Fruit fly (Drosophila melanogaster) whole organism, wandering third instar larva: Measurements from ENCODE around the gene CG3529.

ENCODE experiments used
- Abd-B ChIP-seq: fragments of >200 bp; optimal IDR thresholded peaks from 2 replicates; lab custom pipeline; 2017; ENCODE audit warnings: missing biosample characterization, missing genetic modification characterization
- CG32264 ChIP-seq: fragments of 200-800 bp; sonication (Bioruptor generic); optimal IDR thresholded peaks from 2 replicates; lab custom pipeline; 2016; ENCODE audit warnings: missing biosample characterization, missing genetic modification characterization
- CrebA ChIP-seq: fragments of 200-800 bp; sonication (Bioruptor generic); optimal IDR thresholded peaks from 2 replicates; lab custom pipeline; 2016; ENCODE audit warnings: missing biosample characterization, mild to moderate bottlenecking, missing genetic modification characterization, borderline replicate concordance
- Dif ChIP-seq: fragments of 200-275, 200-300 bp; sonication (Bioruptor generic); optimal IDR thresholded peaks from 2 replicates; lab custom pipeline; 2018; ENCODE audit warnings: missing biosample characterization, missing genetic modification characterization; ENCODE audit not compliant: partially characterized antibody
- GATAd ChIP-seq: sonication (Bioruptor generic); optimal IDR thresholded peaks from 2 replicates; lab custom pipeline; 2016; ENCODE audit warnings: missing biosample characterization, missing genetic modification characterization
- HLH106 ChIP-seq: fragments of 200-800 bp; optimal IDR thresholded peaks from 3 replicates; lab custom pipeline; 2019; ENCODE audit warnings: missing biosample characterization, mild to moderate bottlenecking, missing genetic modification characterization, moderate library complexity
- Hnf4 ChIP-seq: fragments of 200-800 bp; sonication (Bioruptor generic); optimal IDR thresholded peaks from 2 replicates; lab custom pipeline; 2016; ENCODE audit warnings: missing biosample characterization, mild to moderate bottlenecking, missing genetic modification characterization
- Mio ChIP-seq: sonication (Bioruptor generic); optimal IDR thresholded peaks from 2 replicates; lab custom pipeline; 2016; ENCODE audit warnings: missing biosample characterization, missing genetic modification characterization
- N ChIP-seq: fragments of >200 bp; optimal IDR thresholded peaks from 2 replicates; lab custom pipeline; 2018; ENCODE audit warnings: missing biosample characterization, missing external identifiers, missing genetic modification characterization
- OdsH ChIP-seq: fragments of 200-800 bp; sonication (Bioruptor generic); optimal IDR thresholded peaks from 2 replicates; lab custom pipeline; 2016; ENCODE audit warnings: missing biosample characterization, mild to moderate bottlenecking, missing genetic modification characterization
- Rel ChIP-seq, 2 experiments: fragments of 200-800 bp; sonication (Bioruptor generic) in 1 of 2; optimal IDR thresholded peaks; 2 replicates in 1 of 2; 3 replicates in 1 of 2; lab custom pipeline; 2016 to 2019; ENCODE audit warnings: mild to moderate bottlenecking in 2 of 2, missing biosample characterization in 2 of 2, missing genetic modification characterization in 2 of 2, moderate library complexity in 1 of 2
- Sp1 ChIP-seq: fragments of 200-800 bp; sonication (Bioruptor generic); optimal IDR thresholded peaks from 3 replicates; lab custom pipeline; 2019; ENCODE audit warnings: missing biosample characterization, mild to moderate bottlenecking, missing genetic modification characterization, moderate library complexity
- Vsx2 ChIP-seq: fragments of 200-300, 225-300 bp; sonication (Bioruptor generic); optimal IDR thresholded peaks from 2 replicates; lab custom pipeline; 2018; ENCODE audit warnings: missing biosample characterization, missing genetic modification characterization; ENCODE audit not compliant: partially characterized antibody
- br ChIP-seq: fragments of 200-800 bp; sonication (Bioruptor generic); optimal IDR thresholded peaks from 2 replicates; lab custom pipeline; 2016; ENCODE audit warnings: missing biosample characterization, missing genetic modification characterization
- brk ChIP-seq: fragments of 200-800 bp; sonication (Bioruptor generic); optimal IDR thresholded peaks from 2 replicates; lab custom pipeline; 2016; ENCODE audit warnings: missing biosample characterization, mild to moderate bottlenecking, missing genetic modification characterization
- dmrt93B ChIP-seq: fragments of 200-800 bp; sonication (Bioruptor generic); optimal IDR thresholded peaks from 2 replicates; lab custom pipeline; 2018; ENCODE audit warnings: missing biosample characterization, mild to moderate bottlenecking, missing genetic modification characterization
- ey ChIP-seq: fragments of 200-800 bp; sonication (Bioruptor generic); optimal IDR thresholded peaks from 2 replicates; lab custom pipeline; 2016; ENCODE audit warnings: missing biosample characterization, missing genetic modification characterization
- foxo ChIP-seq, 2 experiments: fragments of 200-800 bp; sonication (Bioruptor generic); optimal IDR thresholded peaks; 2 replicates in 1 of 2; 3 replicates in 1 of 2; lab custom pipeline; 2016 to 2017; ENCODE audit warnings: missing biosample characterization in 2 of 2, missing genetic modification characterization in 2 of 2
- fru ChIP-seq: fragments of 200-800 bp; sonication (Bioruptor generic); optimal IDR thresholded peaks from 3 replicates; lab custom pipeline; 2016; ENCODE audit warnings: missing biosample characterization, mild to moderate bottlenecking, missing genetic modification characterization
- h ChIP-seq: fragments of 200-800 bp; sonication (Bioruptor generic); optimal IDR thresholded peaks from 3 replicates; lab custom pipeline; 2016; ENCODE audit warnings: missing biosample characterization, mild to moderate bottlenecking, missing genetic modification characterization
- lola ChIP-seq: fragments of >200 bp; optimal IDR thresholded peaks from 2 replicates; lab custom pipeline; 2017; ENCODE audit warnings: missing biosample characterization, missing genetic modification characterization
- pan ChIP-seq: fragments of >200 bp; optimal IDR thresholded peaks from 2 replicates; lab custom pipeline; 2017
- psq ChIP-seq: fragments of 200-800 bp; sonication (Bioruptor generic); optimal IDR thresholded peaks from 3 replicates; lab custom pipeline; 2017; ENCODE audit warnings: missing biosample characterization, mild to moderate bottlenecking, missing genetic modification characterization, moderate library complexity
- rgr ChIP-seq: fragments of 200-800 bp; sonication (Bioruptor generic); optimal IDR thresholded peaks from 3 replicates; lab custom pipeline; 2016; ENCODE audit warnings: missing biosample characterization, mild to moderate bottlenecking, missing genetic modification characterization
- sage ChIP-seq: fragments of 200-800 bp; sonication (Bioruptor generic); optimal IDR thresholded peaks from 2 replicates; lab custom pipeline; 2016; ENCODE audit warnings: missing biosample characterization, mild to moderate bottlenecking, missing genetic modification characterization
- sv ChIP-seq: fragments of 200-800 bp; sonication (Bioruptor generic); optimal IDR thresholded peaks from 3 replicates; lab custom pipeline; 2016; ENCODE audit warnings: missing biosample characterization, missing genetic modification characterization
- usp ChIP-seq: fragments of >200 bp; optimal IDR thresholded peaks from 2 replicates; lab custom pipeline; 2017; ENCODE audit warnings: missing biosample characterization, missing genetic modification characterization
- woc ChIP-seq: sonication (Bioruptor generic); optimal IDR thresholded peaks from 2 replicates; lab custom pipeline; 2016; ENCODE audit warnings: missing biosample characterization, mild to moderate bottlenecking, missing genetic modification characterization

CG3529 gene

DNA sequence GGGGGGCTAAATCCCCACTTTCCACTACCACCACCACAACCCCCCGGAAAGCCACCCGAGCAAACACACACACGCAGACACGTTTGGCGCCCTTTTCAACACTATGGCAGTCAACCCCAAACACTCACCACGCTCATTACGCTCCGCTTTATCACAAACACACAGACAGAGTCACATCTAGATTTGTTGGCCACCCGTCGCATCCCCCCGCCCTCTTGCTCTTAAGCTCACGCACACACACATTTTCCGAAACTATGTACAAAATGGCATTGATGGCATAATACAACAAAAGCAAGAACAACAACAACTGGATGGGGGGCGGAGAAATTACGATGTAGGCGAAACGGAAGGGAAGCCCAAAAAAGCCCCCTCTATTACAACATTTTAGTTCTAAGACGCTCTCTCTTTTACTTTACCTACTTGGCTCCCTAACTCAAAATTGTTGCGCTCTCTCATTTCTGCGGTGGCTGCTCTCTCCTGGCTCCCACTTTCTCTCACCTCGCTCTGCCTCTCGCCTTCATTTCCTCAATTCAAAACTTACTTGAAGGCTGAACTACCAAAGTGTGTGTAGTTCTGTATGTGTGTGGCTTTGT lies 19.1 kb downstream of the CG3529 start:
- TF ChIP-seq Sp1 (GFP tag; lab: Kevin White, UChicago) = no peak
- no peak for TF ChIP-seq fru (GFP tag; lab: Kevin White, UChicago)

DNA sequence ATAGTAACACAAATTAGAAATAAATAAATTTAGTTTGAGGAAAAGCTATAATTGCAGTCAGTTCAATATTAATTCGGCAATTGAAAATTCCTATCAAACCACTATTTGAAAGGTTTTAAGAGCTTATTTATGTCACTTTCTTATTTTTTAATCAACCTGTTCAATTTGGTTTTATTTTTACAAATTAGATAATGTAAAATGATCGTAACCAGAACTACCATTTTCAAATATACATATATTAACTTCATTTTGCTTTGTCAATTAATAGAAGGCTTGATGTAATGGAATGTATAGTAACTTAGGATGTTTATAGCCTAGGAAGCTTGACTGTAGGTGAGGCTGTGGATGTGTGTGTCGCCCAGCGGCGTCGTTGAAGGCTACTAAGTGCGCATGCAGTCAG lies 19.9 kb downstream of the CG3529 start:
- TF ChIP-seq ey (GFP tag; lab: Kevin White, UChicago) (no peak), pan (lab: Kevin White, UChicago) (no peak), fru (GFP tag; lab: Kevin White, UChicago) (peak; percentile 18)

DNA sequence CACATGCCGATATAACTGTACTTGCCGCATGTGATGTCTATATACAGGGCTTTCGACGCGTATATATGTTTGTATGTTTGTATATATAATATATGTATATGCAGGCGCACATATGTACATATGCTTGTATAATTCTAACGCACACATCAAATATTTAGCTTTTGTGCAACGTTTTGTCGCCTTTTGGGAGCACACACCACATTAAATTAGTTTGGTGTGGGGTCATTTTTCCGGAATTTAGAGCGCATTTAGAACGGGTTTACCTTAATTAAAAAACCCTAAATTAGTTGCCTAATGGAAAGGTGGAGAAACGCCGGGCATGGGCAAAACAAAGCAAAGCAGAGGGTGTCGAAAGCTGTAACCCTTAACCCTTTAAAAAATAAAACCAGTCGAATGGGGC lies 20.6 kb downstream of the CG3529 start:
- TF ChIP-seq woc (GFP tag; lab: Kevin White, UChicago) = no peak
- TF ChIP-seq CG32264 = no peak
- no peak for TF ChIP-seq dmrt93B (GFP tag; lab: Kevin White, UChicago)
- no peak for TF ChIP-seq ey (GFP tag; lab: Kevin White, UChicago)
- no peak for TF ChIP-seq N (GFP tag; lab: Kevin White, UChicago)
- TF ChIP-seq foxo (GFP tag; optimal IDR thresholded peaks at IDR 0.05; lab: Kevin White, UChicago) = no peak
- no peak for TF ChIP-seq rgr (GFP tag; lab: Kevin White, UChicago)
- no peak for TF ChIP-seq h
- TF ChIP-seq pan (lab: Kevin White, UChicago) = no peak
- TF ChIP-seq Mio (GFP tag; lab: Kevin White, UChicago) = no peak
- TF ChIP-seq OdsH (GFP tag; lab: Kevin White, UChicago) = no peak
- no peak for TF ChIP-seq HLH106 (tag; lab: Kevin White, UChicago)
- no peak for TF ChIP-seq sv (GFP tag; lab: Kevin White, UChicago)
- no peak for TF ChIP-seq Dif (GFP tag; lab: Kevin White, UChicago)
- TF ChIP-seq Hnf4 (GFP tag; lab: Kevin White, UChicago) = no peak
- no peak for TF ChIP-seq CrebA (GFP tag; lab: Kevin White, UChicago)
- no peak for TF ChIP-seq br (GFP tag; lab: Kevin White, UChicago)
- TF ChIP-seq, all 38 proteins: peak for 0

DNA sequence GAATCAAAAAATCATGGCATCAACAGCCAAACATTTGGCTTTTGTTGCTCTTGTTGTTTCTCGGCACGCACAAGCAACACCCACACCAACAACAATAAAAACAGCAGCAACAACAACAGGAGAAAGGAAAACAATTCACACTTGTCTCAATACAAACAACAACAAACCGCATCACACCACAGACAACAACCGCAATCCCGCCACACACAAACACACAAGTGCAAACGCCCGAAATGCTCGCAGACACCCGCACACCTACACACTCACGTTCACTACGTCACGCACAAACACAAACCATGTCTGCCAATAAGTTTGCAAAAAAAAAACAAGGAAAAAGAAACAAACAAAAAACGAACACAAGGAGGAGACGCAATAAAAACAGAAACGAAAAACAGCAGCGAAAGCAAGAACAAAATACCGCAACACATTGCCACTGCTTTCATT lies 21.1 kb downstream of the CG3529 start:
- peak; percentile 68 for TF ChIP-seq Rel (GFP tag; optimal IDR thresholded peaks at IDR 0.05; lab: Kevin White, UChicago)
- TF ChIP-seq Rel (tag; optimal IDR thresholded peaks at IDR 0.05; lab: Kevin White, UChicago) = no peak
- TF ChIP-seq psq = peak; percentile 60
- peak; percentile 58 for TF ChIP-seq Sp1 (GFP tag; lab: Kevin White, UChicago)
- TF ChIP-seq h = peak; percentile 28
- peak in 1 of 2 experiments; percentile 26 for TF ChIP-seq foxo (GFP tag; optimal IDR thresholded peaks at IDR 0.05; lab: Kevin White, UChicago)
- TF ChIP-seq sage (GFP tag; lab: Kevin White, UChicago) = no peak

DNA sequence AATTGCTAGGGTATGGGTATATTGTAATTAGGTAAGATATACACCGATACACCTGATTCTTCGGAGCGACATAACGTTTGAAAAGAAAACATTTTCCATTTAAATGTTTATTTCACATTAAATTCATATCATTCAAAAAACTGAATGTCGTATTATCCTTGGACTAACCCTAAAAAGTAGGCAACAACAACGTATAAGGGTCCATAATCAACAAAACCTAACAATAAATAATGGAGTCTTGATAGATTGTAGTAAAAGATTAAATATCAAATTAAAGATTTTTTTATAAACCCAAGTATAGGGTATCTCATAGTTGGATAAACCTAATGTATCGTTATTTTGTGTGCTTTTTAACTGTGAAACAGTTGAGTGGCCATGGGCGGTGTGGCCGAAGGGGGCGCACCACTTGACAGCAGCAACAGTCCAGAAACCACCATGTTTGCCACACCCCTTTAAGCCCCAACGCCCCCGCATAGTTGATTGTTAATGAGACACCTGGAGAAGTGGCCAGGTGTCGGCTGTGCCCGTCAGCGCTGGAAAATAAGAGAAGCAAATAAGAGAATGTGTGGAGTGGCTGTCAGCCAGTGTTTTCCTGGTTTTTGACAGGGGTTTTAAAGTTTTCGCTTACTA lies 21.7 kb downstream of the CG3529 start:
- TF ChIP-seq GATAd (GFP tag; lab: Kevin White, UChicago) (no peak), dmrt93B (GFP tag; lab: Kevin White, UChicago) (no peak), br (GFP tag; lab: Kevin White, UChicago) (no peak), foxo (GFP tag; optimal IDR thresholded peaks at IDR 0.05; lab: Kevin White, UChicago) (peak in 1 of 2 experiments; percentile 6), ey (GFP tag; lab: Kevin White, UChicago) (peak; percentile 30), psq (peak; percentile 27), woc (GFP tag; lab: Kevin White, UChicago) (no peak), sv (GFP tag; lab: Kevin White, UChicago) (no peak), CrebA (GFP tag; lab: Kevin White, UChicago) (no peak), usp (no peak), N (GFP tag; lab: Kevin White, UChicago) (no peak), sage (GFP tag; lab: Kevin White, UChicago) (no peak), lola (no peak), OdsH (GFP tag; lab: Kevin White, UChicago) (peak; percentile 18)

DNA sequence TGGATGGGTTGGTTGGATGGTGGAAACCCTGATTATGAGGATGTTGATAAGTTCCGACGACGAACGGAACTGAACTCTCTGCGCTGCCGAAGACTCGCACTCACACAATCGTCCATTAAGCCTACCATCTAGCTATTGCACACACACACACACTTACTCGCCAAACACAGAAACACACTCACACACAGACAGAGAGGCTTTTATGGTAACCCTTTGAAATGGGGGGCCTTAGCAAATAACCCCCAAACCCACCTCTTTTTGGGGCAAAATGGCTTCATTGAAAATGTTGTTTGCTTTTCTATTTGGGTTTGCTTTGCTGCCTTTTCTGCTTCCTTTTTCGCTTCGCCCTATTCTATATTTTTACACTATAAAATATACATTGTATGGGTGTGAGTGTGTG lies 22.4 kb downstream of the CG3529 start:
- no peak for TF ChIP-seq foxo (GFP tag; optimal IDR thresholded peaks at IDR 0.05; lab: Kevin White, UChicago)
- TF ChIP-seq lola = no peak
- TF ChIP-seq brk (GFP tag; lab: Kevin White, UChicago) = no peak
- TF ChIP-seq Abd-B (GFP tag; lab: Kevin White, UChicago) = no peak
- TF ChIP-seq dmrt93B (GFP tag; lab: Kevin White, UChicago) = no peak
- TF ChIP-seq Vsx2 (GFP tag; lab: Kevin White, UChicago) = no peak
